Worm (Caenorhabditis elegans) whole organism, L4 larva: ENCODE results near the gene hot-8.

ENCODE experiments used
- D1046.2 ChIP-seq: fragments of 200-800 bp; sonication (Bioruptor generic); IDR thresholded peaks from 2 replicates; pipeline ENCODE4 v1.3.6; 2022; ENCODE audit warnings: missing genetic modification characterization, missing compliant biosample characterization
- F26F4.8 ChIP-seq: fragments of 200-800 bp; sonication (Bioruptor generic); conservative IDR thresholded peaks from 2 replicates; pipeline ENCODE4 v1.3.6; 2022; ENCODE audit warnings: missing genetic modification characterization, missing compliant biosample characterization
- F44E2.7 ChIP-seq: fragments of 200-800 bp; sonication (Bioruptor generic); IDR thresholded peaks from 2 replicates; pipeline ENCODE4 v2.1.2; 2022; ENCODE audit warnings: missing genetic modification characterization, missing compliant biosample characterization
- R02D3.7 ChIP-seq: fragments of 150-350 bp; sonication (generic microtip); optimal IDR thresholded peaks from 3 replicates; lab custom pipeline; 2014; ENCODE audit warnings: missing biosample characterization, missing genetic modification characterization
- T20F7.1 ChIP-seq: fragments of 200-800 bp; sonication (Bioruptor generic); optimal IDR thresholded peaks from 2 replicates; lab custom pipeline; 2018; ENCODE audit warnings: mild to moderate bottlenecking, missing genetic modification characterization, missing compliant biosample characterization
- Y5F2A.4 ChIP-seq: fragments of 200-800 bp; sonication (Bioruptor generic); optimal IDR thresholded peaks from 2 replicates; lab custom pipeline; 2018; ENCODE audit warnings: mild to moderate bottlenecking, missing genetic modification characterization, missing compliant biosample characterization
- ZK337.2 ChIP-seq: fragments of 200-800 bp; sonication (Bioruptor generic); IDR thresholded peaks from 2 replicates; pipeline ENCODE4 v1.3.6; 2022; ENCODE audit warnings: missing genetic modification reagents, missing genetic modification characterization, missing compliant biosample characterization
- aha-1 ChIP-seq: fragments of 150-350 bp; peaks from one replicate; lab custom pipeline; 2014; ENCODE audit warnings: missing biosample characterization, missing genetic modification characterization
- ceh-44 ChIP-seq: fragments of 200-800 bp; sonication (Bioruptor generic); IDR thresholded peaks from 2 replicates; pipeline ENCODE4 v1.3.6; 2022; ENCODE audit warnings: missing genetic modification reagents, missing genetic modification characterization, missing compliant biosample characterization
- daf-12 ChIP-seq: fragments of 150-350 bp; optimal IDR thresholded peaks from 2 replicates; lab custom pipeline; 2014; ENCODE audit warnings: missing biosample characterization, missing genetic modification reagents, missing genetic modification characterization
- daf-16 ChIP-seq, 3 experiments: sonication (generic microtip); optimal IDR thresholded peaks; 2 replicates each; lab custom pipeline; 2016 to 2017; ENCODE audit warnings: missing genetic modification characterization in 3 of 3, missing genetic modification reagents in 3 of 3, mild to moderate bottlenecking in 2 of 3, missing compliant biosample characterization in 2 of 3, missing biosample characterization in 1 of 3, moderate library complexity in 1 of 3
- dmd-6 ChIP-seq: fragments of 200-800 bp; sonication (Bioruptor generic); IDR thresholded peaks from 2 replicates; pipeline ENCODE4 v1.3.6; 2022; ENCODE audit warnings: missing genetic modification reagents, missing genetic modification characterization, missing compliant biosample characterization
- dmd-8 ChIP-seq: fragments of 200-800 bp; sonication (Bioruptor generic); IDR thresholded peaks from 2 replicates; pipeline ENCODE4 v1.3.6; 2022; ENCODE audit warnings: missing genetic modification characterization, missing compliant biosample characterization
- dpl-1 ChIP-seq: fragments of 150-350 bp; optimal IDR thresholded peaks from 2 replicates; lab custom pipeline; 2014; ENCODE audit warnings: missing biosample characterization, missing genetic modification reagents, missing genetic modification characterization
- dve-1 ChIP-seq: sonication (generic microtip); optimal IDR thresholded peaks from 2 replicates; lab custom pipeline; 2017; ENCODE audit warnings: antibody characterized with exemption, mild to moderate bottlenecking, missing genetic modification characterization, missing compliant biosample characterization; ENCODE audit not compliant: insufficient read depth
- egl-43 ChIP-seq: fragments of 200-800 bp; sonication (Bioruptor generic); IDR thresholded peaks from 2 replicates; pipeline ENCODE4 v1.3.6; 2022; ENCODE audit warnings: missing genetic modification reagents, missing genetic modification characterization, missing compliant biosample characterization
- hif-1 ChIP-seq, 2 experiments: sonication (generic microtip); optimal IDR thresholded peaks; 2 replicates each; lab custom pipeline; 2016 to 2017; ENCODE audit warnings: missing compliant biosample characterization in 2 of 2, missing genetic modification characterization in 2 of 2, missing genetic modification reagents in 2 of 2, missing genotype in 2 of 2, mild to moderate bottlenecking in 1 of 2
- hlh-30 ChIP-seq: sonication (generic microtip); optimal IDR thresholded peaks from 2 replicates; lab custom pipeline; 2017; ENCODE audit warnings: antibody characterized with exemption, mild to moderate bottlenecking, missing genetic modification characterization, missing compliant biosample characterization; ENCODE audit not compliant: insufficient read depth
- hmg-1.1 ChIP-seq: fragments of 200-800 bp; sonication (Bioruptor generic); IDR thresholded peaks from 2 replicates; pipeline ENCODE4 v1.3.6; 2022; ENCODE audit warnings: missing genetic modification reagents, missing genetic modification characterization, missing compliant biosample characterization
- lin-15B ChIP-seq: fragments of 150-350 bp; sonication (generic microtip); optimal IDR thresholded peaks from 3 replicates; lab custom pipeline; 2014; ENCODE audit warnings: missing biosample characterization, missing genetic modification characterization
- lin-29 ChIP-seq: fragments of 200-800 bp; sonication (Bioruptor generic); IDR thresholded peaks from 2 replicates; pipeline ENCODE4 v1.3.6; 2022; ENCODE audit warnings: missing genetic modification reagents, missing genetic modification characterization, missing compliant biosample characterization
- lin-39 ChIP-seq: fragments of 150-350 bp; optimal IDR thresholded peaks from 2 replicates; lab custom pipeline; 2014; ENCODE audit warnings: missing biosample characterization, missing genetic modification reagents, missing genetic modification characterization
- lir-3 ChIP-seq: sonication (generic microtip); optimal IDR thresholded peaks from 2 replicates; lab custom pipeline; 2016; ENCODE audit warnings: mild to moderate bottlenecking, missing genetic modification characterization, missing compliant biosample characterization
- mep-1 ChIP-seq: fragments of 150-350 bp; sonication (generic microtip); optimal IDR thresholded peaks from 3 replicates; lab custom pipeline; 2014; ENCODE audit warnings: missing biosample characterization, missing genetic modification characterization
- nhr-10 ChIP-seq: fragments of 150-350 bp; optimal IDR thresholded peaks from 2 replicates; lab custom pipeline; 2014; ENCODE audit warnings: missing biosample characterization, missing genetic modification characterization
- nhr-28 ChIP-seq: fragments of 150-350 bp; optimal IDR thresholded peaks from 2 replicates; lab custom pipeline; 2014; ENCODE audit warnings: missing biosample characterization, missing genetic modification characterization
- nhr-41 ChIP-seq: fragments of 200-800 bp; sonication (Bioruptor generic); IDR thresholded peaks from 2 replicates; pipeline ENCODE4 v1.3.6; 2022; ENCODE audit warnings: missing genetic modification reagents, missing genetic modification characterization, missing compliant biosample characterization
- nhr-42 ChIP-seq: fragments of 200-800 bp; sonication (Bioruptor generic); IDR thresholded peaks from 2 replicates; pipeline ENCODE4 v1.3.6; 2022; ENCODE audit warnings: missing genetic modification characterization, missing compliant biosample characterization
- nhr-48 ChIP-seq: sonication (generic microtip); optimal IDR thresholded peaks from 2 replicates; lab custom pipeline; 2016; ENCODE audit warnings: mild to moderate bottlenecking, missing genetic modification characterization, missing compliant biosample characterization
- php-3 ChIP-seq: fragments of 200-800 bp; sonication (Bioruptor generic); IDR thresholded peaks from 2 replicates; pipeline ENCODE4 v1.3.6; 2022; ENCODE audit warnings: missing genetic modification reagents, missing genetic modification characterization, missing compliant biosample characterization
- pqm-1 ChIP-seq: sonication (generic microtip); optimal IDR thresholded peaks from 2 replicates; lab custom pipeline; 2017; ENCODE audit warnings: missing biosample characterization, missing genetic modification characterization
- saeg-2 ChIP-seq: fragments of 200-800 bp; sonication (Bioruptor generic); IDR thresholded peaks from 2 replicates; pipeline ENCODE4 v1.3.6; 2022; ENCODE audit warnings: missing genetic modification reagents, missing genetic modification characterization, missing compliant biosample characterization
- sdz-12 ChIP-seq: fragments of 200-800 bp; sonication (Bioruptor generic); optimal IDR thresholded peaks from 2 replicates; lab custom pipeline; 2018; ENCODE audit warnings: mild to moderate bottlenecking, missing genetic modification characterization, missing compliant biosample characterization
- snpc-1.2 ChIP-seq: fragments of 200-800 bp; sonication (Bioruptor generic); IDR thresholded peaks from 2 replicates; pipeline ENCODE4 v1.3.6; 2022; ENCODE audit warnings: missing genetic modification reagents, missing genetic modification characterization, missing compliant biosample characterization
- tag-97 ChIP-seq: fragments of 200-800 bp; sonication (Bioruptor generic); IDR thresholded peaks from 2 replicates; pipeline ENCODE4 v1.3.6; 2022; ENCODE audit warnings: missing genetic modification characterization, missing compliant biosample characterization
- unc-62 ChIP-seq, 3 experiments: fragments of 150-350 bp in 1 of 3; sonication (generic microtip); optimal IDR thresholded peaks in 2 of 3; peaks in 1 of 3; 1 replicate in 1 of 3; 2 replicates in 2 of 3; lab custom pipeline; 2014 to 2017; ENCODE audit warnings: missing biosample characterization in 3 of 3, missing genetic modification characterization in 3 of 3, missing genetic modification reagents in 3 of 3, missing genotype in 1 of 3
- vab-7 ChIP-seq: fragments of 200-800 bp; sonication (Bioruptor generic); IDR thresholded peaks from 2 replicates; pipeline ENCODE4 v1.3.6; 2022; ENCODE audit warnings: missing genetic modification reagents, missing genetic modification characterization, missing compliant biosample characterization
- zfp-3 ChIP-seq: fragments of 200-800 bp; sonication (Bioruptor generic); conservative IDR thresholded peaks from 2 replicates; pipeline ENCODE4 v1.3.6; 2022; ENCODE audit warnings: missing genetic modification reagents, missing genetic modification characterization, missing compliant biosample characterization
- zip-11 ChIP-seq: fragments of 200-800 bp; sonication (Bioruptor generic); IDR thresholded peaks from 2 replicates; pipeline ENCODE4 v1.3.6; 2022; ENCODE audit warnings: missing genetic modification characterization, missing compliant biosample characterization
- zip-2 ChIP-seq: fragments of 150-350 bp; optimal IDR thresholded peaks from 2 replicates; lab custom pipeline; 2014; ENCODE audit warnings: missing biosample characterization, missing genetic modification characterization
- ztf-11 ChIP-seq: fragments of 150-350 bp; optimal IDR thresholded peaks from 2 replicates; lab custom pipeline; 2014; ENCODE audit warnings: missing biosample characterization, missing genetic modification characterization
- ztf-7 ChIP-seq: fragments of 150-350 bp; optimal IDR thresholded peaks from 2 replicates; lab custom pipeline; 2014; ENCODE audit warnings: missing biosample characterization, missing genetic modification characterization

hot-8 gene

ce11 chrX:1147394-1147793, 32.7 kb upstream of the hot-8 start (continued):
- peak in 1 of 2 experiments; percentile 69 for TF ChIP-seq unc-62 (GFP tag; optimal IDR thresholded peaks at IDR 0.05 in 1 of 2; lab: Kevin White, UChicago)
- TF ChIP-seq unc-62 (tag; optimal IDR thresholded peaks at IDR 0.05; lab: Kevin White, UChicago) = no peak
- peak; percentile 32; the same call in 1 of the 2 replicates for TF ChIP-seq dmd-6 (GFP tag; lab: Robert Waterston, UW)
- no peak for TF ChIP-seq saeg-2
- TF ChIP-seq nhr-48 (tag; lab: Kevin White, UChicago) = no peak
- no peak for TF ChIP-seq ztf-11 (tag; lab: Kevin White, UChicago)
- TF ChIP-seq snpc-1.2 (GFP tag; lab: Robert Waterston, UW) = no peak
- TF ChIP-seq vab-7 (GFP tag; lab: Robert Waterston, UW) = no peak
- TF ChIP-seq mep-1 (tag; lab: Kevin White, UChicago) = no peak
- TF ChIP-seq pqm-1 (tag; lab: Kevin White, UChicago) = peak; percentile 61
- no peak for TF ChIP-seq hlh-30 (tag; lab: Kevin White, UChicago)
- no peak for TF ChIP-seq ZK337.2 (GFP tag; lab: Robert Waterston, UW)
- no peak for TF ChIP-seq egl-43 (GFP tag; lab: Robert Waterston, UW)
- no peak for TF ChIP-seq daf-16 (GFP tag; optimal IDR thresholded peaks at IDR 0.05; lab: Kevin White, UChicago)
- TF ChIP-seq daf-16 (tag; optimal IDR thresholded peaks at IDR 0.05; lab: Kevin White, UChicago) = peak; percentile 29
- no peak for TF ChIP-seq zip-2 (tag; lab: Kevin White, UChicago)
- TF ChIP-seq nhr-42 (GFP tag; lab: Robert Waterston, UW) = no peak
- no peak for TF ChIP-seq nhr-41 (GFP tag; lab: Robert Waterston, UW)
- no peak for TF ChIP-seq zfp-3 (GFP tag; lab: Robert Waterston, UW)
- TF ChIP-seq T20F7.1 = no peak
- TF ChIP-seq hmg-1.1 (GFP tag; lab: Robert Waterston, UW) = no peak
- TF ChIP-seq D1046.2 (GFP tag; lab: Robert Waterston, UW) = no peak
- TF ChIP-seq F44E2.7 = no peak
- TF ChIP-seq dve-1 (tag; lab: Kevin White, UChicago) = peak; percentile 16
- no peak for TF ChIP-seq ceh-44 (GFP tag; lab: Robert Waterston, UW)
- TF ChIP-seq dpl-1 = no peak
- no peak for TF ChIP-seq dmd-8
- no peak for TF ChIP-seq zip-11 (GFP tag; lab: Robert Waterston, UW)
- TF ChIP-seq daf-12 (tag; lab: Kevin White, UChicago) = no peak

- TF ChIP-seq pqm-1 (tag; lab: Kevin White, UChicago) = peak; percentile 85
- TF ChIP-seq php-3 (GFP tag; lab: Robert Waterston, UW) = peak; percentile 43; the same call in 1 of the 2 replicates
- TF ChIP-seq mep-1 (tag; lab: Kevin White, UChicago) = peak; percentile 44
- peak; percentile 79 for TF ChIP-seq nhr-28 (tag; lab: Kevin White, UChicago)
- TF ChIP-seq Y5F2A.4 = no peak
- TF ChIP-seq dve-1 (tag; lab: Kevin White, UChicago) = peak; percentile 68
- no peak for TF ChIP-seq F26F4.8
- TF ChIP-seq ztf-7 = peak; percentile 97
- TF ChIP-seq dmd-6 (GFP tag; lab: Robert Waterston, UW) = peak; percentile 63; the same call in 1 of the 2 replicates
- TF ChIP-seq daf-16 (GFP tag; optimal IDR thresholded peaks at IDR 0.05; lab: Kevin White, UChicago) = no peak
- TF ChIP-seq daf-16 (tag; optimal IDR thresholded peaks at IDR 0.05; lab: Kevin White, UChicago) = peak; percentile 68
- no peak for TF ChIP-seq nhr-42 (GFP tag; lab: Robert Waterston, UW)
Measured at ce11 chrX:1148438-1148837, 31.6 kb upstream of the hot-8 start, which contains the start of the genes R193.2 and R193.6. Gene R193.2, minus strand, starts transcription at chrX:1148585. Gene R193.6, plus strand, starts transcription at chrX:1148787.

- TF ChIP-seq aha-1 (tag; lab: Kevin White, UChicago) (no peak), lin-39 (tag; lab: Kevin White, UChicago) (no peak), nhr-41 (GFP tag; lab: Robert Waterston, UW) (no peak), nhr-10 (tag; lab: Kevin White, UChicago) (no peak), lir-3 (tag; lab: Kevin White, UChicago) (no peak), sdz-12 (no peak), lin-29 (no peak), unc-62 (GFP tag; optimal IDR thresholded peaks at IDR 0.05 in 1 of 2; lab: Kevin White, UChicago) (no peak), unc-62 (tag; optimal IDR thresholded peaks at IDR 0.05; lab: Kevin White, UChicago) (no peak), R02D3.7 (tag; lab: Kevin White, UChicago) (no peak), zip-2 (tag; lab: Kevin White, UChicago) (no peak), lin-15B (no peak), hif-1 (tag; optimal IDR thresholded peaks at IDR 0.05; lab: Kevin White, UChicago) (no peak), saeg-2 (no peak), tag-97 (GFP tag; lab: Robert Waterston, UW) (no peak), D1046.2 (GFP tag; lab: Robert Waterston, UW) (no peak)
Measured at ce11 chrX:1154648-1155047, 25.4 kb upstream of the hot-8 start, which contains the start of gene R193.1. Gene R193.1, plus strand, starts transcription at chrX:1154948.
